Worm (Caenorhabditis elegans): Measurements from ENCODE around the gene oac-21.
"Not testable (repeated sequence)": the region's sequence is repeated elsewhere in the genome, so short reads cannot be mapped to it uniquely, and the experiment has no call there.

Gene oac-21

ce11 chrIV:3906393-3906792 is 17.3 kb downstream of the oac-21 start, which contains the start of gene F56D6.11:
Gene F56D6.11 (minus strand): TSS chrIV:3906493.
- TF ChIP-seq K02D7.2 (tag; optimal IDR thresholded peaks at IDR 0.05), result no peak
- TF ChIP-seq dmd-4 (tag; optimal IDR thresholded peaks at IDR 0.05; ENCODE audit: borderline replicate concordance), result no peak
- no peak for TF ChIP-seq syd-9 (tag; optimal IDR thresholded peaks at IDR 0.05)
- TF ChIP-seq ceh-2 (tag; optimal IDR thresholded peaks at IDR 0.05), result no peak
- TF ChIP-seq elt-4 (tag; optimal IDR thresholded peaks at IDR 0.05), result no peak
- TF ChIP-seq hlh-30 (tag; optimal IDR thresholded peaks at IDR 0.05; ENCODE audit: insufficient read depth), result no peak
- TF ChIP-seq hlh-6 (tag; optimal IDR thresholded peaks at IDR 0.05), result no peak
- TF ChIP-seq sox-2 (GFP tag; IDR thresholded peaks at IDR 0.05), result no peak

DNA sequence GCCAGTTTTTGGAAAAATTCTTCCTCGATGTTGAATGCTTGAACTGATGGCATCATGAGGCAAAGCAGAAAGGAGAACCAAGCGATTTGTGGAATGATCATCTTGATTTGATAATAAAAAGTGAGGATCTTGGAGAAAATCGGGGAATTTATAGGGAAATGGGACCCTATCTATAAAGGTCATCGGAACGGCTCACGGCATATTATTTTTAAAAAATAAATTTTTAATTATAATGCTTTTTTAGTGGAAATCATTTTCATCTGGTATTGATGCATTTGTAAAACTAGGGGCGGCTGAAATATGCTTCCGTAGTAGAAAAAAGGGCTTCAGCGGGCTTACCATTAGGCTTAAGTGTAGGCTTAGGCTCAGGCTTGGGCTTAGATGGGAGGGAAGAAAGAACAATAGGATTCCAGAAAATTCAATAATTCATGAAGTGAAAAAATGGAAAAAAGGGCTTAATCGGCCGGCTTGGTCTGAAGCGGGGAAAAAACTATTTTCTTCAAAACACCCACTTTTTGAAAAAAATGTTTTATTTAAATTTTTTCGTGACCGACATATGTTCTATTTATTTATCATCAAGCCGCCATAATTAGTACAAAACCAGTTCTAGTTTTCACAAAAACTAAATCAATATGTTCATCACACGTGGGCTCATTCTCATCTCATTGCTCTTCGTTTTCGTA is 18.6 kb downstream of the oac-21 start, which contains the start of the genes F56D6.22 and F56D6.12:
Gene F56D6.22, minus strand, starts transcription at position 101 of the 683 bp plus-strand sequence.
Gene F56D6.12, plus strand, starts transcription at position 633 of the 683 bp plus-strand sequence.
- TF ChIP-seq C38D4.7 (GFP tag; optimal IDR thresholded peaks at IDR 0.05), result no peak
- TF ChIP-seq ama-1 (optimal IDR thresholded peaks at IDR 0.05), result no peak
- no peak for TF ChIP-seq K02D7.2 (tag; optimal IDR thresholded peaks at IDR 0.05)
- no peak for TF ChIP-seq lim-6 (tag; optimal IDR thresholded peaks at IDR 0.05)
- TF ChIP-seq ceh-2 (tag; optimal IDR thresholded peaks at IDR 0.05), result no peak
- no peak for TF ChIP-seq ceh-14 (tag; optimal IDR thresholded peaks at IDR 0.05)
- TF ChIP-seq hlh-8 (tag; optimal IDR thresholded peaks at IDR 0.05), result no peak
- no peak for TF ChIP-seq F13H6.1 (tag; optimal IDR thresholded peaks at IDR 0.05)
- no peak for TF ChIP-seq ceh-19 (GFP tag; optimal IDR thresholded peaks at IDR 0.05)
- no peak for TF ChIP-seq ceh-9 (tag; optimal IDR thresholded peaks at IDR 0.05)
- no peak for TF ChIP-seq mec-3 (tag; optimal IDR thresholded peaks at IDR 0.05; ENCODE audit: borderline replicate concordance)
- TF ChIP-seq tbx-7 (tag; optimal IDR thresholded peaks at IDR 0.05), result no peak
- no peak for TF ChIP-seq tbx-2 (tag; optimal IDR thresholded peaks at IDR 0.05)
- no peak for TF ChIP-seq T23F11.4 (GFP tag; optimal IDR thresholded peaks at IDR 0.05)
- no peak for TF ChIP-seq sdc-2 (tag; optimal IDR thresholded peaks at IDR 0.05)
- TF ChIP-seq rnt-1 (tag; optimal IDR thresholded peaks at IDR 0.05), result no peak
- no peak for TF ChIP-seq sox-4 (tag; optimal IDR thresholded peaks at IDR 0.05)

- no peak for TF ChIP-seq madf-2 (tag; optimal IDR thresholded peaks at IDR 0.05)
- TF ChIP-seq pat-9 (tag; optimal IDR thresholded peaks at IDR 0.05), result no peak
- no peak for TF ChIP-seq ceh-31 (tag; optimal IDR thresholded peaks at IDR 0.05)
- no peak for TF ChIP-seq elt-4 (tag; optimal IDR thresholded peaks at IDR 0.05)
- no peak for TF ChIP-seq tbx-2 (tag; optimal IDR thresholded peaks at IDR 0.05)
- no peak for TF ChIP-seq sdc-2 (tag; optimal IDR thresholded peaks at IDR 0.05)
- TF ChIP-seq hlh-6 (tag; optimal IDR thresholded peaks at IDR 0.05), result no peak
- TF ChIP-seq C08G9.2 (tag; optimal IDR thresholded peaks at IDR 0.05), result no peak
- TF ChIP-seq dve-1 (tag; optimal IDR thresholded peaks at IDR 0.05), result no peak
- no peak for TF ChIP-seq ceh-14 (tag; optimal IDR thresholded peaks at IDR 0.05)
- TF ChIP-seq ceh-48 (tag; optimal IDR thresholded peaks at IDR 0.05), result no peak
- TF ChIP-seq elt-2 (tag; optimal IDR thresholded peaks at IDR 0.05), result no peak
- TF ChIP-seq ttx-3 (tag; optimal IDR thresholded peaks at IDR 0.05), result no peak
- TF ChIP-seq Y22D7AL.16 (tag; optimal IDR thresholded peaks at IDR 0.05), result no peak
- no peak for TF ChIP-seq ets-4 (tag; optimal IDR thresholded peaks at IDR 0.05)
- no peak for TF ChIP-seq rnt-1 (tag; optimal IDR thresholded peaks at IDR 0.05)
- no peak for TF ChIP-seq ceh-2 (tag; optimal IDR thresholded peaks at IDR 0.05)
- TF ChIP-seq K02D7.2 (tag; optimal IDR thresholded peaks at IDR 0.05), result no peak
These were observed 20.1 kb downstream of the oac-21 start, which contains the start of gene F56D6.13 for ce11 chrIV:3909114-3909513. Gene F56D6.13 (plus strand): TSS chrIV:3909414.

- TF ChIP-seq npax-4, pqm-1, fax-1 (tag; optimal IDR thresholded peaks at IDR 0.05): not testable (repeated sequence)
These were observed 22.8 kb downstream of the oac-21 start, which contains the start of gene F56D6.18 for ce11 chrIV:3911848-3912247. Gene F56D6.18 (minus strand): TSS chrIV:3911948.
